Fruit fly (Drosophila melanogaster) whole organism, embryonic: ENCODE measurements around the gene r2d2.

Source experiments
- Atf3 ChIP-seq: fragments of 200-800 bp; sonication (Bioruptor generic); optimal IDR thresholded peaks from 3 replicates; lab custom pipeline; 2016; ENCODE audit warnings: missing biosample characterization, missing genetic modification characterization
- B-H2 ChIP-seq: fragments of 200-800 bp; sonication (Bioruptor generic); optimal IDR thresholded peaks from 2 replicates; lab custom pipeline; 2018; ENCODE audit warnings: missing biosample characterization, mild to moderate bottlenecking, missing genetic modification characterization
- Blimp-1 ChIP-seq: fragments of 200-800 bp; sonication (Bioruptor generic); optimal IDR thresholded peaks from 3 replicates; lab custom pipeline; 2018; ENCODE audit warnings: missing biosample characterization, missing genetic modification characterization, mild to moderate bottlenecking, moderate library complexity, missing genetic modification reagents
- Bteb2 ChIP-seq: fragments of 200-800 bp; sonication (Bioruptor generic); optimal IDR thresholded peaks from 2 replicates; lab custom pipeline; 2016; ENCODE audit warnings: missing biosample characterization, missing genetic modification characterization
- CG1024 ChIP-seq: fragments of 200-800 bp; sonication (Bioruptor generic); IDR thresholded peaks from 2 replicates; pipeline ENCODE4 v1.3.6; 2022; ENCODE audit warnings: missing biosample characterization, missing genetic modification characterization
- CG10366 ChIP-seq: fragments of 200-800 bp; sonication (Bioruptor generic); IDR thresholded peaks from 2 replicates; pipeline ENCODE4 v1.3.6; 2022; ENCODE audit warnings: missing biosample characterization, missing genetic modification characterization
- CG11247 ChIP-seq: fragments of 200-800 bp; sonication (Bioruptor generic); IDR thresholded peaks from 2 replicates; pipeline ENCODE4 v1.3.6; 2022; ENCODE audit warnings: missing biosample characterization, missing genetic modification characterization
- CG11695 ChIP-seq: fragments of 200-800 bp; sonication (Bioruptor generic); IDR thresholded peaks from 3 replicates; pipeline ENCODE4 v1.3.6; 2022; ENCODE audit warnings: missing biosample characterization, missing genetic modification characterization
- CG11696 ChIP-seq: fragments of 200-800 bp; sonication (Bioruptor generic); IDR thresholded peaks from 2 replicates; pipeline ENCODE4 v1.3.6; 2022; ENCODE audit warnings: missing biosample characterization, missing genetic modification characterization
- CG13894 ChIP-seq: fragments of 200-800 bp; sonication (Bioruptor generic); optimal IDR thresholded peaks from 3 replicates; lab custom pipeline; 2018; ENCODE audit warnings: missing biosample characterization, mild to moderate bottlenecking, missing genetic modification characterization, moderate library complexity
- CG14710 ChIP-seq: fragments of 200-800 bp; sonication (Bioruptor generic); optimal IDR thresholded peaks from 3 replicates; lab custom pipeline; 2019; ENCODE audit warnings: missing biosample characterization, mild to moderate bottlenecking, missing genetic modification characterization, moderate library complexity
- CG14860 ChIP-seq: fragments of 200-800 bp; sonication (Bioruptor generic); IDR thresholded peaks from 3 replicates; pipeline ENCODE4 v1.3.6; 2022; ENCODE audit warnings: missing biosample characterization, missing genetic modification characterization; ENCODE audit not compliant: partially characterized antibody
- CG15073 ChIP-seq: fragments of 200-800 bp; sonication (Bioruptor generic); optimal IDR thresholded peaks from 2 replicates; lab custom pipeline; 2016; ENCODE audit warnings: missing biosample characterization, missing genetic modification characterization
- CG15269 ChIP-seq: fragments of 200-800 bp; sonication (Bioruptor generic); optimal IDR thresholded peaks from 2 replicates; lab custom pipeline; 2018; ENCODE audit warnings: missing biosample characterization, mild to moderate bottlenecking, missing genetic modification characterization, moderate library complexity
- CG32772 ChIP-seq: fragments of 200-800 bp; sonication (Bioruptor generic); IDR thresholded peaks from 2 replicates; pipeline ENCODE4 v1.3.6; 2022; ENCODE audit warnings: missing biosample characterization, missing genetic modification characterization
- CG33213 ChIP-seq: fragments of 200-800 bp; sonication (Bioruptor generic); optimal IDR thresholded peaks from 3 replicates; lab custom pipeline; 2016; ENCODE audit warnings: missing biosample characterization, missing genetic modification characterization
- CG4328 ChIP-seq: fragments of 200-800 bp; sonication (Bioruptor generic); optimal IDR thresholded peaks from 3 replicates; lab custom pipeline; 2017; ENCODE audit warnings: missing biosample characterization, missing genetic modification reagents, missing genetic modification characterization
- CG4730 ChIP-seq: fragments of 200-800 bp; sonication (Bioruptor generic); IDR thresholded peaks from 2 replicates; pipeline ENCODE4 v1.3.6; 2022; ENCODE audit warnings: missing biosample characterization, missing genetic modification characterization
- CG6654 ChIP-seq: fragments of 200-800 bp; sonication (Bioruptor generic); optimal IDR thresholded peaks from 2 replicates; lab custom pipeline; 2017; ENCODE audit warnings: missing biosample characterization, mild to moderate bottlenecking, missing genetic modification characterization
- CG8765 ChIP-seq: fragments of 200-800 bp; sonication (Bioruptor generic); IDR thresholded peaks from 2 replicates; pipeline ENCODE4 v1.3.6; 2022; ENCODE audit warnings: missing biosample characterization, missing genetic modification characterization
- CG8944 ChIP-seq: fragments of 200-800 bp; sonication (Bioruptor generic); optimal IDR thresholded peaks from 3 replicates; lab custom pipeline; 2016; ENCODE audit warnings: missing biosample characterization, missing genetic modification characterization
- CG9797 ChIP-seq: fragments of 200-800 bp; sonication (Bioruptor generic); optimal IDR thresholded peaks from 3 replicates; lab custom pipeline; 2018; ENCODE audit warnings: missing biosample characterization, mild to moderate bottlenecking, missing genetic modification characterization
- Dip2 ChIP-seq: fragments of 200-800 bp; sonication (Bioruptor generic); IDR thresholded peaks from 2 replicates; pipeline ENCODE4 v1.3.6; 2022; ENCODE audit warnings: missing biosample characterization, missing genetic modification characterization
- Dll ChIP-seq: fragments of 200-800 bp; sonication (Bioruptor generic); IDR thresholded peaks from 4 replicates; pipeline ENCODE4 v1.3.6; 2022; ENCODE audit warnings: missing biosample characterization, missing genetic modification characterization; ENCODE audit not compliant: partially characterized antibody
- GATAe ChIP-seq: fragments of 200-800 bp; sonication (Bioruptor generic); conservative IDR thresholded peaks from 2 replicates; pipeline ENCODE4 v1.3.6; 2022; ENCODE audit warnings: missing biosample characterization, missing genetic modification characterization
- H2.0 ChIP-seq: fragments of 200-800 bp; sonication (Bioruptor generic); IDR thresholded peaks from 2 replicates; pipeline ENCODE4 v1.3.6; 2022; ENCODE audit warnings: missing biosample characterization, missing genetic modification characterization
- HmgD ChIP-seq: fragments of 200-800 bp; sonication (Bioruptor generic); optimal IDR thresholded peaks from 3 replicates; lab custom pipeline; 2016; ENCODE audit warnings: missing biosample characterization, missing genetic modification characterization
- Jarid2 ChIP-seq: fragments of 200-800 bp; sonication (Bioruptor generic); optimal IDR thresholded peaks from 3 replicates; lab custom pipeline; 2017; ENCODE audit warnings: mild to moderate bottlenecking, missing biosample characterization, missing genetic modification reagents, missing genetic modification characterization
- Lhr ChIP-seq: fragments of 200-800 bp; sonication (Bioruptor generic); optimal IDR thresholded peaks from 3 replicates; lab custom pipeline; 2017; ENCODE audit warnings: mild to moderate bottlenecking, missing biosample characterization, missing genetic modification reagents, missing genetic modification characterization
- MESR4 ChIP-seq: fragments of 200-800 bp; sonication (Bioruptor generic); optimal IDR thresholded peaks from 2 replicates; lab custom pipeline; 2018; ENCODE audit warnings: missing biosample characterization, mild to moderate bottlenecking, missing genetic modification characterization, moderate library complexity
- Meics ChIP-seq: fragments of 200-800 bp; sonication (Bioruptor generic); optimal IDR thresholded peaks from 2 replicates; lab custom pipeline; 2017; ENCODE audit warnings: missing biosample characterization, mild to moderate bottlenecking, missing genetic modification characterization
- Myb ChIP-seq: fragments of 200-800 bp; sonication (Bioruptor generic); optimal IDR thresholded peaks from 2 replicates; lab custom pipeline; 2016; ENCODE audit warnings: missing biosample characterization, missing genetic modification characterization
- Opbp ChIP-seq: fragments of 200-800 bp; sonication (Bioruptor generic); IDR thresholded peaks from 3 replicates; pipeline ENCODE4 v1.3.6; 2022; ENCODE audit warnings: missing biosample characterization, missing genetic modification characterization; ENCODE audit not compliant: partially characterized antibody
- Rx ChIP-seq: fragments of 200-800 bp; sonication (Bioruptor generic); IDR thresholded peaks from 2 replicates; pipeline ENCODE4 v1.3.6; 2022; ENCODE audit warnings: missing biosample characterization, missing genetic modification characterization
- Xrp1 ChIP-seq: fragments of 200-800 bp; sonication (Bioruptor generic); IDR thresholded peaks from 2 replicates; pipeline ENCODE4 v1.3.6; 2022; ENCODE audit warnings: missing biosample characterization, missing genetic modification characterization
- bab2 ChIP-seq: fragments of 200-800 bp; sonication (Bioruptor generic); optimal IDR thresholded peaks from 2 replicates; lab custom pipeline; 2016; ENCODE audit warnings: missing biosample characterization, missing genetic modification characterization
- bbx ChIP-seq: fragments of 200-800 bp; sonication (Bioruptor generic); IDR thresholded peaks from 2 replicates; pipeline ENCODE4 v1.3.6; 2022; ENCODE audit warnings: missing biosample characterization, missing genetic modification characterization; ENCODE audit not compliant: partially characterized antibody
- ci ChIP-seq: fragments of 200-800 bp; sonication (Bioruptor generic); IDR thresholded peaks from 3 replicates; pipeline ENCODE4 v1.3.6; 2022; ENCODE audit warnings: missing biosample characterization, missing genetic modification characterization
- crc ChIP-seq: fragments of 200-800 bp; sonication (Bioruptor generic); optimal IDR thresholded peaks from 2 replicates; lab custom pipeline; 2016; ENCODE audit warnings: missing biosample characterization, missing genetic modification characterization
- dati ChIP-seq: fragments of 200-800 bp; sonication (Bioruptor generic); IDR thresholded peaks from 2 replicates; pipeline ENCODE4 v1.3.6; 2022; ENCODE audit warnings: missing biosample characterization, missing genetic modification characterization
- dmrt11E ChIP-seq: fragments of 200-800 bp; sonication (Bioruptor generic); optimal IDR thresholded peaks from 3 replicates; lab custom pipeline; 2018; ENCODE audit warnings: missing biosample characterization, mild to moderate bottlenecking, missing genetic modification characterization, moderate library complexity
- ham ChIP-seq: fragments of 200-800 bp; sonication (Bioruptor generic); IDR thresholded peaks from 2 replicates; pipeline ENCODE4 v1.3.6; 2022; ENCODE audit warnings: missing biosample characterization, missing genetic modification characterization
- kah ChIP-seq: fragments of 200-800 bp; sonication (Bioruptor generic); optimal IDR thresholded peaks from 2 replicates; lab custom pipeline; 2018; ENCODE audit warnings: missing biosample characterization, mild to moderate bottlenecking, missing genetic modification characterization
- pan ChIP-seq, 4 experiments: fragments of >200 bp in 3 of 4; fragments of 200-800 bp in 1 of 4; sonication (Bioruptor generic) in 1 of 4; optimal IDR thresholded peaks in 3 of 4; IDR thresholded peaks in 1 of 4; 2 replicates each; pipeline versions ENCODE4 v1.3.6 to Lab custom; 2017 to 2022; ENCODE audit warnings: missing biosample characterization in 2 of 4, missing genetic modification characterization in 2 of 4, mixed read lengths in 1 of 4
- rib ChIP-seq: fragments of 200-800 bp; sonication (Bioruptor generic); IDR thresholded peaks from 2 replicates; pipeline ENCODE4 v1.3.6; 2022; ENCODE audit warnings: missing biosample characterization, missing genetic modification characterization
- row ChIP-seq: fragments of 200-800 bp; sonication (Bioruptor generic); IDR thresholded peaks from 3 replicates; pipeline ENCODE4 v1.3.6; 2022; ENCODE audit warnings: missing biosample characterization, missing genetic modification characterization
- salm ChIP-seq: fragments of 200-800 bp; sonication (Bioruptor generic); optimal IDR thresholded peaks from 2 replicates; lab custom pipeline; 2018; ENCODE audit warnings: missing biosample characterization, mild to moderate bottlenecking, missing genetic modification characterization
- sd ChIP-seq: fragments of 200-800 bp; sonication (Bioruptor generic); optimal IDR thresholded peaks from 3 replicates; lab custom pipeline; 2018; ENCODE audit warnings: missing biosample characterization, mild to moderate bottlenecking, missing genetic modification characterization, moderate library complexity
- stc ChIP-seq: fragments of 200-800 bp; sonication (Bioruptor generic); IDR thresholded peaks from 2 replicates; pipeline ENCODE4 v1.3.6; 2022; ENCODE audit warnings: missing biosample characterization, missing genetic modification characterization
- tgo ChIP-seq: fragments of 200-800 bp; sonication (Bioruptor generic); IDR thresholded peaks from 3 replicates; pipeline ENCODE4 v1.3.6; 2022; ENCODE audit warnings: missing biosample characterization, missing genetic modification characterization
- zf30C ChIP-seq: fragments of 200-800 bp; sonication (Bioruptor generic); optimal IDR thresholded peaks from 3 replicates; lab custom pipeline; 2018; ENCODE audit warnings: missing biosample characterization, mild to moderate bottlenecking, missing genetic modification characterization

The r2d2 gene

dm6 chr2L:7756835-7757234 is 43.1 kb upstream of the r2d2 start (continued):
- TF ChIP-seq CG6654 (GFP tag; lab: Kevin White, UChicago) (no peak), Myb (no peak), CG14860 (GFP tag; lab: Robert Waterston, UW) (no peak), CG33213 (GFP tag; lab: Kevin White, UChicago) (no peak), Atf3 (GFP tag; lab: Kevin White, UChicago) (no peak), bbx (GFP tag; lab: Robert Waterston, UW) (no peak), Dll (GFP tag; lab: Robert Waterston, UW) (no peak), bab2 (GFP tag; lab: Kevin White, UChicago) (no peak), CG8765 (GFP tag; lab: Robert Waterston, UW) (no peak), CG11247 (0 out of 2 replicates have a peak, but pooled peaks have one; percentile 17), row (GFP tag; lab: Robert Waterston, UW) (no peak), ci (GFP tag; lab: Robert Waterston, UW) (no peak), ham (GFP tag; lab: Robert Waterston, UW) (no peak), CG1024 (GFP tag; lab: Robert Waterston, UW) (no peak), CG9797 (GFP tag; lab: Kevin White, UChicago) (no peak), zf30C (GFP tag; lab: Kevin White, UChicago) (no peak), CG15269 (tag; lab: Kevin White, UChicago) (peak; percentile 30), stc (0 out of 2 replicates have a peak, but pooled peaks have one; percentile 11), CG14710 (no peak), Jarid2 (GFP tag; lab: Kevin White, UChicago) (no peak), CG10366 (0 out of 2 replicates have a peak, but pooled peaks have one; percentile 12), Rx (GFP tag; lab: Robert Waterston, UW) (no peak), tgo (GFP tag; lab: Robert Waterston, UW) (no peak; the same call in 2 of the 3 replicates), Meics (GFP tag; lab: Kevin White, UChicago) (peak; percentile 6), Xrp1 (GFP tag; lab: Robert Waterston, UW) (no peak), Opbp (no peak), CG4730 (GFP tag; lab: Robert Waterston, UW) (no peak), pan (optimal IDR thresholded peaks at IDR 0.05; lab: Kevin White, UChicago) (no peak), pan (GFP tag; optimal IDR thresholded peaks at IDR 0.05 in 1 of 2, IDR thresholded peaks at IDR 0.05 in 1 of 2) (peak in 1 of 2 experiments; percentile 48), kah (GFP tag; lab: Kevin White, UChicago) (no peak), CG8944 (GFP tag; lab: Kevin White, UChicago) (no peak), CG32772 (GFP tag; lab: Robert Waterston, UW) (no peak), Dip2 (no peak), rib (no peak), CG13894 (tag; lab: Kevin White, UChicago) (no peak), crc (GFP tag; lab: Kevin White, UChicago) (no peak), Lhr (no peak), CG15073 (GFP tag; lab: Kevin White, UChicago) (no peak), H2.0 (GFP tag; lab: Robert Waterston, UW) (peak; percentile 34; the same call in 1 of the 2 replicates), CG11696 (0 out of 2 replicates have a peak, but pooled peaks have one; percentile 18), GATAe (GFP tag; lab: Robert Waterston, UW) (no peak), CG11695 (no peak; the same call in 2 of the 3 replicates), salm (no peak), HmgD (GFP tag; lab: Kevin White, UChicago) (no peak), MESR4 (GFP tag; lab: Kevin White, UChicago) (no peak), Bteb2 (GFP tag; lab: Kevin White, UChicago) (no peak), dati (GFP tag; lab: Robert Waterston, UW) (no peak), CG4328 (GFP tag; lab: Kevin White, UChicago) (no peak), B-H2 (no peak), Blimp-1 (no peak), dmrt11E (tag; lab: Kevin White, UChicago) (no peak), sd (no peak)
